Worm (Caenorhabditis elegans): ENCODE results near the gene sra-28.

Gene sra-28

DNA sequence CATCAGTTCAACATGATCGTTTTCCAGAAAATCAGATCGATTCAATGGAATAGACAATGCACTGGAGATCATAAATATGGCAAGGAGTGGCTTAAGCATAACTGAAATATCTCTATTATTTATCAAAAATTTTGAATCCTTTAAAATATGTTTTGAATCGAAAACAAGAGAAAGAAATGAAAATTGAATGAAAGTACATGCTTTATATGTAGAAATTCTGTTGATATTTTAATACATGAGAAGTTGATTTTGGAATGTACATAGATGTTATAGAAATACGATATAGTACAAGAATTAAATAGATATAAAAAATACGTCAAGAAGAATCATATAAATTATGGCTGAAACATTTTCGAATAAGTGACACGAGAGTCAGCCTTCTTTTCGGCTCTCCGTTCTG lies 18.7 kb upstream of the sra-28 start, which contains the start of gene C56C10.9:
C56C10.9 (minus strand) TSS at position 101 of the 400 bp plus-strand sequence.
- TF ChIP-seq odd-2 (tag; optimal IDR thresholded peaks at IDR 0.05) (no peak), C38D4.7 (GFP tag; optimal IDR thresholded peaks at IDR 0.05) (no peak), hlh-15 (tag; optimal IDR thresholded peaks at IDR 0.05) (no peak), pax-1 (tag; optimal IDR thresholded peaks at IDR 0.05) (no peak), ceh-34 (tag; optimal IDR thresholded peaks at IDR 0.05) (no peak), nfya-1 (tag; optimal IDR thresholded peaks at IDR 0.05) (no peak), pqm-1 (tag; optimal IDR thresholded peaks at IDR 0.05) (no peak), eyg-1 (tag; optimal IDR thresholded peaks at IDR 0.05) (no peak), hlh-13 (GFP tag; optimal IDR thresholded peaks at IDR 0.05) (no peak), F13H6.1 (tag; optimal IDR thresholded peaks at IDR 0.05) (no peak), ama-1 (optimal IDR thresholded peaks at IDR 0.05) (no peak), nhr-11 (tag; optimal IDR thresholded peaks at IDR 0.05) (no peak), lim-6 (tag; optimal IDR thresholded peaks at IDR 0.05) (no peak), pha-2 (tag; optimal IDR thresholded peaks at IDR 0.05) (no peak)

DNA sequence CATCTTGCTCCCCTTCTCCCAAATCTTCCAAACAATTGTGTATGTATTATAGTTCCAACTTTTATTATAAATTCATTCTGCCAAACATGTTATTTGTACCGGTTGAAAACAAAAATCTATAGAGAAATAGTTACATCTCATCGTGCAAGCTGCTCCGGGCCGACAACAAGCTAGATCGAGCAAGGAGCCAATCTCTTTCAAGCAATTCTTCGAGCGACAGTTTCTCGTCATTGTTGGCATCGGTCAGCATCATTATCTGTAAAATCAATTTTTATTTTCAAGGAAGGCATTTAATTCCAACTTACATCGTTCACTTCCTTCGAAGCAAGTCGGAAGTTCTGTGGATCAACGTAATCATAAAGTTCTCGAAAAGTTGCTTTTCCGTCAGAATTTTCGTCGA lies 17.4 kb upstream of the sra-28 start:
- no peak for TF ChIP-seq unc-42 (tag; optimal IDR thresholded peaks at IDR 0.05)
- TF ChIP-seq hlh-13 (GFP tag; optimal IDR thresholded peaks at IDR 0.05) = no peak
- no peak for TF ChIP-seq ceh-9 (tag; optimal IDR thresholded peaks at IDR 0.05)
- no peak for TF ChIP-seq hlh-6 (tag; optimal IDR thresholded peaks at IDR 0.05)
- no peak for TF ChIP-seq pha-2 (tag; optimal IDR thresholded peaks at IDR 0.05)
- no peak for TF ChIP-seq ceh-48 (tag; optimal IDR thresholded peaks at IDR 0.05)
- no peak for TF ChIP-seq ets-4 (tag; optimal IDR thresholded peaks at IDR 0.05)
- TF ChIP-seq rnt-1 (tag; optimal IDR thresholded peaks at IDR 0.05) = no peak
- TF ChIP-seq ceh-18 (tag; optimal IDR thresholded peaks at IDR 0.05) = no peak
- TF ChIP-seq ceh-2 (tag; optimal IDR thresholded peaks at IDR 0.05) = no peak
- TF ChIP-seq unc-86 (tag; optimal IDR thresholded peaks at IDR 0.05) = no peak
- TF ChIP-seq odd-2 (tag; optimal IDR thresholded peaks at IDR 0.05) = no peak
- TF ChIP-seq ztf-16 (tag; optimal IDR thresholded peaks at IDR 0.05) = no peak
- TF ChIP-seq C38D4.7 (GFP tag; optimal IDR thresholded peaks at IDR 0.05) = no peak
- no peak for TF ChIP-seq nfya-1 (tag; optimal IDR thresholded peaks at IDR 0.05)

DNA sequence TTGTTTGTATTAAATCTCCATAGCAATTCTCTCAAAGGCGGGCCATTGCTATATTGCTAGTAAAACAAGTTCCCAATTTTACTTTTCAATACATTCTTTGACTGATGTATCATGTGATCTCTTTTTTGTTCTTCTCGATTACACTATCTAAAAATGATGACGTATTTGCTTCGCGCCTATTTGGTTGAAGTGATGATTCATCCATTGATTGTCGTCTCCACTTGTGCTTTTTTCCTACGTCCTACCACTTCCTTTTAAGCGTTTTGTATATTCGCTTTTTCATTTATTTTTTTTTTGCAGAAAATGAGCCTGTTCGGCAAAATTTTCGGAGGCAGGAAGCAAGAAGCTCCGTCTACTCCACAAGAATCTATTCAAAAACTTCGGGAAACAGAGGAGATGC lies 15.8 kb upstream of the sra-28 start, which contains the start of gene vps-32.1:
vps-32.1 (plus strand) TSS at position 301 of the 400 bp plus-strand sequence.
- TF ChIP-seq ceh-34 (tag; optimal IDR thresholded peaks at IDR 0.05) (no peak), ceh-19 (GFP tag; optimal IDR thresholded peaks at IDR 0.05) (no peak)

DNA sequence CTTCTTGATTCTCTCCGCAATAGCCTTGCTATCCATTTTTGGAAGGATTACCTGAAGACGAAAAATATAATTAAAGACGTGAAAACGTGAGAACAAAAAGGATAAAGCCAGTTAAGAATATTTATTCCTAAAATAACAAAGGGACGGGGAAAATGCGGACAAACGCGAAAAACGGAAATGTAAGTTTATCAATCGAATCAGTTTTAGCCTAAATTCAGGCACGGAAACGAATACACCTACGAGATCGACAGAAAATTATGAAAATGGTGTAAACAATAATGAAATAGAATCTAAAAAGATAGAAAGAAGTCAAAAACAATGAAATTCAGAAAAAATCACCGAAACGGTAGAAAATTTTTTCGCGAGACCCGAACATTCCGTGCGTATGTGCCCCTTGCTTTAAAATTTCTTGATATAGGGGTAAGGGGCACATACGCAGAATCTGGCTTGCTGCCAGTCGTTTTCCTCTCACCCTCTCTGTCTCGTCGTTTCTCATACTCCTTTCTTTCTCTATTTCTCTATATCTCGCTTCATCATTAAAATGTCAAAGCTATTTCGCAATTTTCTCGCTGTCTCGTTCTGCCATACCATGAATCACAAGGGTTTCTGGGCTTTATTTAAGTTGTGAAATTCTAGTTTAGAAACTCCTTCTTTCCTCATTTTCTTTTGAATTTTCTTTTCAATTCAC lies 15.2 kb upstream of the sra-28 start, which contains the start of gene icd-1:
icd-1 (minus strand) TSS at position 51 of the 688 bp plus-strand sequence.
- peak; percentile 87 for TF ChIP-seq pax-1 (tag; optimal IDR thresholded peaks at IDR 0.05)
- peak; percentile 96 for TF ChIP-seq nfya-1 (tag; optimal IDR thresholded peaks at IDR 0.05)
- TF ChIP-seq Y22D7AL.16 (tag; optimal IDR thresholded peaks at IDR 0.05) = no peak
- peak; percentile 72 for TF ChIP-seq rnt-1 (tag; optimal IDR thresholded peaks at IDR 0.05)
- TF ChIP-seq unc-42 (tag; optimal IDR thresholded peaks at IDR 0.05) = peak; percentile 74
- no peak for TF ChIP-seq ceh-9 (tag; optimal IDR thresholded peaks at IDR 0.05)
- peak; percentile 82 for TF ChIP-seq ceh-30 (tag; optimal IDR thresholded peaks at IDR 0.05)
- peak; percentile 66 for TF ChIP-seq elt-2 (tag; optimal IDR thresholded peaks at IDR 0.05)
- no peak for TF ChIP-seq pqm-1 (tag; optimal IDR thresholded peaks at IDR 0.05)
- no peak for TF ChIP-seq mec-3 (tag; optimal IDR thresholded peaks at IDR 0.05; ENCODE audit: borderline replicate concordance)
- peak; percentile 17 for TF ChIP-seq ceh-48 (tag; optimal IDR thresholded peaks at IDR 0.05)
- TF ChIP-seq hlh-8 (tag; optimal IDR thresholded peaks at IDR 0.05) = no peak
- peak; percentile 59 for TF ChIP-seq pros-1 (tag; optimal IDR thresholded peaks at IDR 0.05)
- no peak for TF ChIP-seq pat-9 (tag; optimal IDR thresholded peaks at IDR 0.05)
- TF ChIP-seq ceh-34 (tag; optimal IDR thresholded peaks at IDR 0.05) = peak; percentile 79
- TF ChIP-seq C08G9.2 (tag; optimal IDR thresholded peaks at IDR 0.05) = peak; percentile 7
- TF ChIP-seq odd-2 (tag; optimal IDR thresholded peaks at IDR 0.05) = no peak
- peak; percentile 93 for TF ChIP-seq ceh-18 (tag; optimal IDR thresholded peaks at IDR 0.05)
- peak; percentile 54 for TF ChIP-seq syd-9 (tag; optimal IDR thresholded peaks at IDR 0.05)
- peak; percentile 88 for TF ChIP-seq ceh-31 (tag; optimal IDR thresholded peaks at IDR 0.05)
- TF ChIP-seq ceh-22 (tag; optimal IDR thresholded peaks at IDR 0.05) = no peak
- peak; percentile 66 for TF ChIP-seq nhr-11 (tag; optimal IDR thresholded peaks at IDR 0.05)
- peak; percentile 84 for TF ChIP-seq dve-1 (tag; optimal IDR thresholded peaks at IDR 0.05)
- no peak for TF ChIP-seq ahr-1 (tag; optimal IDR thresholded peaks at IDR 0.05)
- no peak for TF ChIP-seq ztf-16 (tag; optimal IDR thresholded peaks at IDR 0.05)
- peak; percentile 4; the same call in 1 of the 2 replicates for TF ChIP-seq sox-2 (GFP tag; IDR thresholded peaks at IDR 0.05)
- no peak for TF ChIP-seq elt-4 (tag; optimal IDR thresholded peaks at IDR 0.05)
- TF ChIP-seq unc-55 (GFP tag; optimal IDR thresholded peaks at IDR 0.05) = peak; percentile 97
- TF ChIP-seq sdc-2 (tag; optimal IDR thresholded peaks at IDR 0.05) = no peak
- peak; percentile 60 for TF ChIP-seq K09A11.1 (tag; optimal IDR thresholded peaks at IDR 0.05; ENCODE audit: insufficient read depth)
